Fruit fly (Drosophila melanogaster) whole organism, embryonic: ENCODE measurements around the gene GluProRS.

Experiments
- B-H1 ChIP-seq: fragments of 200-800 bp; sonication (Bioruptor generic); IDR thresholded peaks from 3 replicates; pipeline ENCODE4 v1.3.6; 2022; ENCODE audit warnings: missing biosample characterization, missing genetic modification characterization
- Bgb ChIP-seq: fragments of 200-800 bp; sonication (Bioruptor generic); IDR thresholded peaks from 2 replicates; pipeline ENCODE4 v1.3.6; 2022; ENCODE audit warnings: missing biosample characterization, missing genetic modification characterization; ENCODE audit not compliant: partially characterized antibody
- CG10267 ChIP-seq: fragments of 200-800 bp; sonication (Bioruptor generic); optimal IDR thresholded peaks from 2 replicates; lab custom pipeline; 2018; ENCODE audit warnings: missing biosample characterization, mild to moderate bottlenecking, missing genetic modification characterization, moderate library complexity
- CG11085 ChIP-seq: fragments of 200-800 bp; sonication (Bioruptor generic); IDR thresholded peaks from 2 replicates; pipeline ENCODE4 v1.3.6; 2022; ENCODE audit warnings: missing biosample characterization, missing genetic modification characterization
- CG11504 ChIP-seq: fragments of 200-800 bp; sonication (Bioruptor generic); optimal IDR thresholded peaks from 3 replicates; lab custom pipeline; 2019; ENCODE audit warnings: missing biosample characterization, mild to moderate bottlenecking, missing genetic modification characterization, moderate library complexity
- CG11723 ChIP-seq: fragments of 200-800 bp; sonication (Bioruptor generic); optimal IDR thresholded peaks from 2 replicates; lab custom pipeline; 2017; ENCODE audit warnings: missing biosample characterization, mild to moderate bottlenecking, missing genetic modification characterization
- CG12236 ChIP-seq: fragments of 200-800 bp; sonication (Bioruptor generic); optimal IDR thresholded peaks from 2 replicates; lab custom pipeline; 2016; ENCODE audit warnings: missing biosample characterization, missing genetic modification characterization
- CG17186 ChIP-seq: fragments of 200-800 bp; sonication (Bioruptor generic); optimal IDR thresholded peaks from 3 replicates; lab custom pipeline; 2017; ENCODE audit warnings: missing biosample characterization, missing genetic modification reagents, missing genetic modification characterization
- CG17359 ChIP-seq: fragments of 200-800 bp; sonication (Bioruptor generic); optimal IDR thresholded peaks from 3 replicates; lab custom pipeline; 2018; ENCODE audit warnings: missing biosample characterization, mild to moderate bottlenecking, missing genetic modification characterization, moderate library complexity
- CG1792 ChIP-seq: fragments of 200-800 bp; sonication (Bioruptor generic); optimal IDR thresholded peaks from 2 replicates; lab custom pipeline; 2016; ENCODE audit warnings: missing biosample characterization, missing genetic modification characterization
- CG2875 ChIP-seq: fragments of 200-800 bp; sonication (Bioruptor generic); optimal IDR thresholded peaks from 2 replicates; lab custom pipeline; 2017; ENCODE audit warnings: missing biosample characterization, mild to moderate bottlenecking, missing genetic modification characterization, missing genetic modification reagents
- CG30020 ChIP-seq: fragments of 200-800 bp; optimal IDR thresholded peaks from 2 replicates; lab custom pipeline; 2019; ENCODE audit warnings: missing biosample characterization, mild to moderate bottlenecking, missing genetic modification characterization, moderate library complexity
- CG30403 ChIP-seq: fragments of 200-800 bp; sonication (Bioruptor generic); optimal IDR thresholded peaks from 3 replicates; lab custom pipeline; 2016; ENCODE audit warnings: missing biosample characterization, missing genetic modification characterization
- CG32772 ChIP-seq: fragments of 200-800 bp; sonication (Bioruptor generic); IDR thresholded peaks from 2 replicates; pipeline ENCODE4 v1.3.6; 2022; ENCODE audit warnings: missing biosample characterization, missing genetic modification characterization
- CG33213 ChIP-seq: fragments of 200-800 bp; sonication (Bioruptor generic); optimal IDR thresholded peaks from 3 replicates; lab custom pipeline; 2016; ENCODE audit warnings: missing biosample characterization, missing genetic modification characterization
- CG33557 ChIP-seq: fragments of 200-800 bp; sonication (Bioruptor generic); optimal IDR thresholded peaks from 2 replicates; lab custom pipeline; 2019; ENCODE audit warnings: missing biosample characterization, mild to moderate bottlenecking, missing genetic modification characterization, moderate library complexity
- CG34376 ChIP-seq: fragments of 200-800 bp; sonication (Bioruptor generic); optimal IDR thresholded peaks from 2 replicates; lab custom pipeline; 2018; ENCODE audit warnings: missing biosample characterization, mild to moderate bottlenecking, missing genetic modification characterization
- CG5953 ChIP-seq: fragments of 200-800 bp; sonication (Bioruptor generic); IDR thresholded peaks from 2 replicates; pipeline ENCODE4 v1.3.6; 2022; ENCODE audit warnings: missing biosample characterization, missing genetic modification characterization
- CG6854 ChIP-seq: fragments of 200-800 bp; sonication (Bioruptor generic); optimal IDR thresholded peaks from 3 replicates; lab custom pipeline; 2017; ENCODE audit warnings: missing biosample characterization, mild to moderate bottlenecking, missing genetic modification characterization
- CG9215 ChIP-seq: fragments of 200-800 bp; sonication (Bioruptor generic); IDR thresholded peaks from 2 replicates; pipeline ENCODE4 v1.3.6; 2022; ENCODE audit warnings: missing biosample characterization, missing genetic modification characterization
- CG9797 ChIP-seq: fragments of 200-800 bp; sonication (Bioruptor generic); optimal IDR thresholded peaks from 3 replicates; lab custom pipeline; 2018; ENCODE audit warnings: missing biosample characterization, mild to moderate bottlenecking, missing genetic modification characterization
- Deaf1 ChIP-seq: fragments of 200-800 bp; optimal IDR thresholded peaks from 3 replicates; lab custom pipeline; 2019; ENCODE audit warnings: missing biosample characterization, mild to moderate bottlenecking, missing genetic modification characterization, moderate library complexity
- Ets65A ChIP-seq: fragments of 200-800 bp; sonication (Bioruptor generic); peaks from one replicate; lab custom pipeline; 2016; ENCODE audit warnings: missing biosample characterization, missing genetic modification characterization
- Gug ChIP-seq: fragments of 200-800 bp; sonication (Bioruptor generic); IDR thresholded peaks from 4 replicates; pipeline ENCODE4 v1.3.6; 2022; ENCODE audit warnings: missing biosample characterization, missing genetic modification characterization
- HLH4C ChIP-seq: fragments of 200-800 bp; sonication (Bioruptor generic); IDR thresholded peaks from 3 replicates; pipeline ENCODE4 v1.3.6; 2022; ENCODE audit warnings: missing biosample characterization, missing genetic modification characterization; ENCODE audit not compliant: partially characterized antibody
- Hr78 ChIP-seq, 2 experiments: fragments of 200-800 bp in 1 of 2; fragments of >200 bp in 1 of 2; sonication (Bioruptor generic) in 1 of 2; optimal IDR thresholded peaks; 2 replicates each; lab custom pipeline; 2017 to 2019; ENCODE audit warnings: missing biosample characterization in 2 of 2, missing genetic modification characterization in 2 of 2, mild to moderate bottlenecking in 1 of 2, moderate library complexity in 1 of 2
- Kr ChIP-seq: fragments of 200-800 bp; sonication (Bioruptor generic); optimal IDR thresholded peaks from 2 replicates; lab custom pipeline; 2017; ENCODE audit warnings: missing biosample characterization, mild to moderate bottlenecking, missing genetic modification characterization
- Mad ChIP-seq: fragments of 200-800 bp; sonication (Bioruptor generic); optimal IDR thresholded peaks from 2 replicates; lab custom pipeline; 2016; ENCODE audit warnings: missing biosample characterization, missing genetic modification characterization
- Med ChIP-seq: fragments of 200-800 bp; sonication (Bioruptor generic); peaks from one replicate; lab custom pipeline; 2016; ENCODE audit warnings: missing biosample characterization, missing genetic modification characterization, mild to moderate bottlenecking, inconsistent platforms, moderate library complexity
- Oaz ChIP-seq: fragments of 200-800 bp; sonication (Bioruptor generic); IDR thresholded peaks from 2 replicates; pipeline ENCODE4 v1.3.6; 2022; ENCODE audit warnings: missing biosample characterization, missing genetic modification characterization
- Sox100B ChIP-seq: fragments of 200-800 bp; sonication (Bioruptor generic); optimal IDR thresholded peaks from 3 replicates; lab custom pipeline; 2018; ENCODE audit warnings: missing biosample characterization, mild to moderate bottlenecking, missing genetic modification characterization
- Vsx1 ChIP-seq: fragments of 200-800 bp; sonication (Bioruptor generic); optimal IDR thresholded peaks from 2 replicates; lab custom pipeline; 2017; ENCODE audit warnings: missing biosample characterization, mild to moderate bottlenecking, missing genetic modification characterization, missing genetic modification reagents
- emc ChIP-seq: fragments of 200-800 bp; sonication (Bioruptor generic); optimal IDR thresholded peaks from 2 replicates; lab custom pipeline; 2016; ENCODE audit warnings: missing biosample characterization, missing genetic modification characterization
- eve ChIP-seq, 2 experiments: fragments of >200 bp; optimal IDR thresholded peaks; 2 replicates each; lab custom pipeline; 2017; ENCODE audit warnings: missing biosample characterization in 2 of 2, missing genetic modification characterization in 2 of 2
- exex ChIP-seq: fragments of 200-800 bp; sonication (Bioruptor generic); optimal IDR thresholded peaks from 4 replicates; lab custom pipeline; 2018; ENCODE audit warnings: missing biosample characterization, mild to moderate bottlenecking, missing genetic modification characterization, moderate library complexity
- jing ChIP-seq: fragments of 200-800 bp; sonication (Bioruptor generic); optimal IDR thresholded peaks from 2 replicates; lab custom pipeline; 2018; ENCODE audit warnings: missing biosample characterization, mild to moderate bottlenecking, missing genetic modification characterization
- lab ChIP-seq: fragments of 200-800 bp; sonication (Bioruptor generic); optimal IDR thresholded peaks from 3 replicates; lab custom pipeline; 2017; ENCODE audit warnings: missing biosample characterization, missing genetic modification characterization, mild to moderate bottlenecking, moderate library complexity, missing genetic modification reagents
- nau ChIP-seq: fragments of 200-800 bp; sonication (Bioruptor generic); optimal IDR thresholded peaks from 3 replicates; lab custom pipeline; 2017; ENCODE audit warnings: missing biosample characterization, mild to moderate bottlenecking, missing genetic modification characterization, missing genetic modification reagents
- pnt ChIP-seq: fragments of 200-800 bp; sonication (Bioruptor generic); optimal IDR thresholded peaks from 3 replicates; lab custom pipeline; 2016; ENCODE audit warnings: missing biosample characterization, missing genetic modification characterization
- prd ChIP-seq, 3 experiments: fragments of >200 bp in 2 of 3; fragments of 200-800 bp in 1 of 3; sonication (Bioruptor generic) in 1 of 3; optimal IDR thresholded peaks in 2 of 3; IDR thresholded peaks in 1 of 3; 2 replicates in 2 of 3; 3 replicates in 1 of 3; pipeline versions ENCODE4 v1.3.6 to Lab custom; 2017 to 2022; ENCODE audit warnings: missing biosample characterization in 1 of 3, missing genetic modification characterization in 1 of 3
- row ChIP-seq: fragments of 200-800 bp; sonication (Bioruptor generic); IDR thresholded peaks from 3 replicates; pipeline ENCODE4 v1.3.6; 2022; ENCODE audit warnings: missing biosample characterization, missing genetic modification characterization
- salm ChIP-seq: fragments of 200-800 bp; sonication (Bioruptor generic); optimal IDR thresholded peaks from 2 replicates; lab custom pipeline; 2018; ENCODE audit warnings: missing biosample characterization, mild to moderate bottlenecking, missing genetic modification characterization
- sisA ChIP-seq: fragments of 200-800 bp; sonication (Bioruptor generic); IDR thresholded peaks from 2 replicates; pipeline ENCODE4 v1.3.6; 2022; ENCODE audit warnings: missing biosample characterization, missing genetic modification characterization
- slbo ChIP-seq: fragments of 200-800 bp; sonication (Bioruptor generic); IDR thresholded peaks from 2 replicates; pipeline ENCODE4 v1.3.6; 2022; ENCODE audit warnings: missing biosample characterization, missing genetic modification characterization
- tgo ChIP-seq: fragments of 200-800 bp; sonication (Bioruptor generic); IDR thresholded peaks from 3 replicates; pipeline ENCODE4 v1.3.6; 2022; ENCODE audit warnings: missing biosample characterization, missing genetic modification characterization
- tna ChIP-seq: fragments of 200-800 bp; sonication (Bioruptor generic); IDR thresholded peaks from 2 replicates; pipeline ENCODE4 v1.3.6; 2022; ENCODE audit warnings: missing biosample characterization, missing genetic modification characterization; ENCODE audit not compliant: partially characterized antibody
- wor ChIP-seq: fragments of 200-800 bp; sonication (Bioruptor generic); IDR thresholded peaks from 2 replicates; pipeline ENCODE4 v1.3.6; 2022; ENCODE audit warnings: missing biosample characterization, missing genetic modification characterization

GluProRS gene

dm6 chr3R:23947002-23947401, 11.2 kb downstream of the GluProRS start (continued):
- TF ChIP-seq CG33213 (no peak), row (GFP tag; lab: Robert Waterston, UW) (no peak), emc (GFP tag; lab: Kevin White, UChicago) (no peak), CG17359 (peak; percentile 18), CG2875 (GFP tag; lab: Kevin White, UChicago) (peak; percentile 43), HLH4C (no peak), Sox100B (GFP tag; lab: Kevin White, UChicago) (peak; percentile 24), CG10267 (tag; lab: Kevin White, UChicago) (no peak), Kr (GFP tag; lab: Kevin White, UChicago) (no peak), lab (GFP tag; lab: Kevin White, UChicago) (peak; percentile 32), salm (tag; lab: Kevin White, UChicago) (no peak), Vsx1 (GFP tag; lab: Kevin White, UChicago) (peak; percentile 10), Hr78 (GFP tag; optimal IDR thresholded peaks at IDR 0.05; lab: Kevin White, UChicago) (peak in 1 of 2 experiments; percentile 39), eve (GFP tag; optimal IDR thresholded peaks at IDR 0.05; lab: Kevin White, UChicago) (no peak), wor (GFP tag; lab: Robert Waterston, UW) (no peak), Deaf1 (tag; lab: Kevin White, UChicago) (no peak), CG11504 (tag; lab: Kevin White, UChicago) (no peak)

DNA sequence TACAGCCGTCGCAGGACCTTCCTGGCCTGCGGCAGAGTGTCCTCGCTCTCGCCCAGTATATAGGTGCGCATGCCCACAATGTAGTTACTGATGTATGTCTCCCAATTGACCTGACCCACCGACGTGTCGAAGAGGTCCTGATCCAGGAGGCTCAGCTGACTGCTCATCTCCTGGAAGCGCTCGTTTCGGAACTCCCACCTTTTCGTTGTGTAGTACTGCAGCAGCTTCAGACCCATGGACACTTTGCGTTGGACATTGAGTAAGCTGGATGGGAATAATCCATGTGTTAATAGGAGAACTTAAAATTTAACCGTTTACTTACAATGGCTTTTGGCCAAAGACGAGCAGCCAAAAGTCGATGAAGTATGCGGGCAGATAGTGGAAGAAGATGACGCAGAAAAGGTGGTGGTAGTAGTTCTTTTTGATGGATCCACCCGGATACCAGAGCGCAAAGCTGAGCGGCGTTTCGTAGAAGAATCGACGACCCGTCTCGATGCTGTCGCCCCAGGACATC, 14.3 kb downstream of the GluProRS start:
- peak; percentile 92 for TF ChIP-seq Ets65A
- 0 out of 2 replicates have a peak, but pooled peaks have one; percentile 37 for TF ChIP-seq CG5953 (GFP tag; lab: Robert Waterston, UW)
- no peak for TF ChIP-seq Bgb
- peak; percentile 25 for TF ChIP-seq pnt (GFP tag; lab: Kevin White, UChicago)
- 0 out of 2 replicates have a peak, but pooled peaks have one; percentile 9 for TF ChIP-seq Oaz (GFP tag; lab: Robert Waterston, UW)
- peak; percentile 29 for TF ChIP-seq CG6854 (GFP tag; lab: Kevin White, UChicago)
- TF ChIP-seq eve (GFP tag; optimal IDR thresholded peaks at IDR 0.05; lab: Kevin White, UChicago) = peak in 1 of 2 experiments; percentile 5
- TF ChIP-seq CG30020 (tag; lab: Kevin White, UChicago) = no peak
- TF ChIP-seq Med (GFP tag; lab: Kevin White, UChicago) = peak; percentile 50
- TF ChIP-seq CG32772 (GFP tag; lab: Robert Waterston, UW) = no peak

DNA sequence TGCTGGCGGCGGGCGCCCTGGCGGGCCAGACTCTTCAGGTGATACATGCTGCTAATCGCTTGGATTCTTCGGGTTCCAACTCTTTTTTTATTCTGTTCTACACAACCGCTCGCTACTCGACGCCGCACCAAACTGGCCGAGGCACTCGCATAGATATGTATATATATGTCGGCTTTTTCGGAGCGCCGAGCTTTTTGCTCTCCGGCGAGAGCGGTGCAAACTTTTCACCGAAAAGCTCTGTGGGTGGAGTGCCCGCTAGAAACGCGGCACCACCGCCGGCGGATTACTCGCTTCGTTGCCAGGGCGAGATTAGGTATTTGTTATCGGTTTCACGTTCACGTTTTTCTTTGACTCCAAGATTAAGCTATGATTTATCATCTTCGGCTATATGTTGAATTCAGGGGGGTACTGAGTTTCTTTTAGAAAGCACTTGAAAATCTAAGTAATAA, 15.2 kb downstream of the GluProRS start, which contains the start of gene Gdh:
TSS of gene Gdh (minus strand) at position 137 of the 449 bp plus-strand sequence.
- TF ChIP-seq tna (GFP tag; lab: Robert Waterston, UW) = peak; percentile 65; the same call in 1 of the 2 replicates
- TF ChIP-seq sisA (GFP tag; lab: Robert Waterston, UW) = no peak
- TF ChIP-seq Mad = no peak
- no peak for TF ChIP-seq CG33557 (GFP tag; lab: Kevin White, UChicago)
- TF ChIP-seq CG9215 = no peak
- TF ChIP-seq CG9797 (GFP tag; lab: Kevin White, UChicago) = no peak
- TF ChIP-seq CG1792 = no peak
- peak; percentile 94 for TF ChIP-seq Med (GFP tag; lab: Kevin White, UChicago)
- TF ChIP-seq CG11085 (GFP tag; lab: Robert Waterston, UW) = peak; percentile 26; the same call in 1 of the 2 replicates
- TF ChIP-seq CG34376 = peak; percentile 89
- TF ChIP-seq Sox100B (GFP tag; lab: Kevin White, UChicago) = no peak
- TF ChIP-seq tgo (GFP tag; lab: Robert Waterston, UW) = no peak
- TF ChIP-seq jing (GFP tag; lab: Kevin White, UChicago) = no peak
- TF ChIP-seq Gug (GFP tag; lab: Robert Waterston, UW) = no peak
- TF ChIP-seq slbo = 0 out of 2 replicates have a peak, but pooled peaks have one; percentile 43
- TF ChIP-seq CG12236 (GFP tag; lab: Kevin White, UChicago) = no peak
- TF ChIP-seq B-H1 (GFP tag; lab: Robert Waterston, UW) = no peak; the same call in 2 of the 3 replicates
- no peak for TF ChIP-seq prd (optimal IDR thresholded peaks at IDR 0.05; lab: Kevin White, UChicago)
- TF ChIP-seq prd (GFP tag; IDR thresholded peaks at IDR 0.05; lab: Robert Waterston, UW) = no peak
- no peak for TF ChIP-seq CG30403 (GFP tag; lab: Kevin White, UChicago)
- TF ChIP-seq CG11723 (GFP tag; lab: Kevin White, UChicago) = no peak
- no peak for TF ChIP-seq nau
- TF ChIP-seq CG17186 = no peak
- peak; percentile 36 for TF ChIP-seq exex (tag; lab: Kevin White, UChicago)
